Worm (Caenorhabditis elegans) whole organism, L4/young adult: ENCODE measurements around the gene fbxa-26.

Experiments
- dao-5 ChIP-seq: sonication (generic microtip); optimal IDR thresholded peaks from 2 replicates; lab custom pipeline; 2016; ENCODE audit warnings: missing genotype, missing genetic modification characterization, moderate library complexity, missing compliant biosample characterization
- him-1 ChIP-seq: sonication (generic microtip); optimal IDR thresholded peaks from 2 replicates; lab custom pipeline; 2016; ENCODE audit warnings: missing genotype, missing genetic modification reagents, missing genetic modification characterization, missing compliant biosample characterization

DNA sequence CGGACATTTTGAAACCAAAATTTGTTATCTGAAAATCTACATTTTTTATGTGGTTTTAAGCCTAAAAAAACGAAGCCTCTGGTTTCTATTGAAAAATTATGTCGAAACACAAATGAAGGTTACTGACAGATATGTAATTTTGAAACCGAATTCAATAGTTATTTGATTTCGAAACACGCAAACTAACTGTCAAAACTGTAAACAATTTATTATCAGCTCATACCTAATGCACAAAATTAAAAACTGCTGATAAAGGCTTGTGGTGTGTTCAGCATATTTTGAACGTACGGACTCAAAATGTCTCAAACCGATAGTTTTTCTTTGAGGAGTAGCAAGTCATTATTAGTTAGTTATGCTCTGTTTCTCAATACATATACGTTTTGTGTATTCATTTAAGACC is at the start of gene fbxa-26:
- TF ChIP-seq him-1 (tag; lab: Kevin White, UChicago) = no peak
- TF ChIP-seq dao-5 = no peak
